Worm (Caenorhabditis elegans) whole organism, young adult: ENCODE results near the gene nlp-11.

ENCODE experiments used
- B0261.1 ChIP-seq: sonication (generic microtip); optimal IDR thresholded peaks from 2 replicates; lab custom pipeline; 2016; ENCODE audit warnings: mild to moderate bottlenecking, missing genetic modification characterization, moderate library complexity, missing compliant biosample characterization
- F49E8.2 ChIP-seq: sonication (generic microtip); optimal IDR thresholded peaks from 3 replicates; lab custom pipeline; 2017; ENCODE audit warnings: missing genetic modification characterization, mild to moderate bottlenecking, missing compliant biosample characterization, antibody characterized with exemption, moderate library complexity; ENCODE audit not compliant: insufficient read depth
- K12H6.12 ChIP-seq: fragments of 200-800 bp; sonication (Bioruptor generic); optimal IDR thresholded peaks from 2 replicates; lab custom pipeline; 2018; ENCODE audit warnings: mild to moderate bottlenecking, missing genetic modification characterization, missing compliant biosample characterization
- Y53G8AR.9 ChIP-seq: fragments of 200-800 bp; sonication (Bioruptor generic); conservative IDR thresholded peaks from 2 replicates; pipeline ENCODE4 v1.3.6; 2022; ENCODE audit warnings: missing genetic modification reagents, missing genetic modification characterization, missing compliant biosample characterization
- atf-7 ChIP-seq: sonication (generic microtip); optimal IDR thresholded peaks from 2 replicates; lab custom pipeline; 2017; ENCODE audit warnings: mild to moderate bottlenecking, missing genetic modification characterization, missing compliant biosample characterization
- ceh-79 ChIP-seq: sonication (generic microtip); optimal IDR thresholded peaks from 2 replicates; lab custom pipeline; 2017; ENCODE audit warnings: mild to moderate bottlenecking, missing genetic modification characterization, missing compliant biosample characterization
- chd-7 ChIP-seq: sonication (generic microtip); optimal IDR thresholded peaks from 2 replicates; lab custom pipeline; 2016; ENCODE audit warnings: mild to moderate bottlenecking, missing genetic modification characterization, moderate library complexity, missing compliant biosample characterization
- ets-4 ChIP-seq: fragments of 200-800 bp; sonication (Bioruptor generic); optimal IDR thresholded peaks from 2 replicates; lab custom pipeline; 2018; ENCODE audit warnings: mild to moderate bottlenecking, missing genetic modification characterization, missing compliant biosample characterization
- nfya-1 ChIP-seq: sonication (generic microtip); optimal IDR thresholded peaks from 2 replicates; lab custom pipeline; 2017; ENCODE audit warnings: antibody characterized with exemption, missing compliant biosample characterization, missing genetic modification characterization, borderline replicate concordance; ENCODE audit not compliant: insufficient read depth
- nfya-2 ChIP-seq: fragments of 200-800 bp; sonication (Bioruptor generic); IDR thresholded peaks from 2 replicates; pipeline ENCODE4 v1.3.6; 2022; ENCODE audit warnings: missing genetic modification reagents, missing genetic modification characterization, missing compliant biosample characterization
- rec-8 ChIP-seq, 2 experiments: sonication (generic microtip); optimal IDR thresholded peaks; 2 replicates each; lab custom pipeline; 2016; ENCODE audit warnings: mild to moderate bottlenecking in 2 of 2, missing genetic modification characterization in 2 of 2, missing genetic modification reagents in 2 of 2, missing genotype in 2 of 2, missing biosample characterization in 1 of 2, missing compliant biosample characterization in 1 of 2, moderate library complexity in 1 of 2
- snpc-1.1 ChIP-seq: sonication (generic microtip); optimal IDR thresholded peaks from 2 replicates; lab custom pipeline; 2017; ENCODE audit warnings: missing genetic modification characterization, mild to moderate bottlenecking, missing compliant biosample characterization, antibody characterized with exemption, moderate library complexity, missing genotype, missing genetic modification reagents; ENCODE audit not compliant: insufficient read depth
- zim-3 ChIP-seq: sonication (generic microtip); optimal IDR thresholded peaks from 2 replicates; lab custom pipeline; 2017; ENCODE audit warnings: mild to moderate bottlenecking, missing genetic modification characterization, moderate library complexity, missing compliant biosample characterization

DNA sequence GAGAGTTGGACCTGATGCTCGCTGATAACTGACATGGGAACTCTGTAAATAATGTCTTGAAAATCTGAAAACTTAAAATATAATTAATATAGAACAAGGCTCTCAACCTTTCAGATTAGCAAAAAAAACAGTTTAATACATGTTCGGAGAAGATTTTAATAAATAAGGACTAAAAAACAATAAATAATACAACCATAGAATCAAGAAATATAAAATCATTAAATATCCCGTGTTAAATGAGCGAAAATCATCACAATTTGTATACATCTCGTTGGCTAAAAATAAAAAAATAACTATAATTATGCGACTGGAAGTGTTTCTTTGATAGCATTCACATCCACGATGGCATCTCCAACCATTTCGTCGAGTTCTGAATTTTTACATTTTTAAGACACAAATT, 13.0 kb upstream of the nlp-11 start, which contains the start of gene Y53C12A.10:
- TF ChIP-seq atf-7 (tag; lab: Kevin White, UChicago) (no peak), Y53G8AR.9 (GFP tag; lab: Robert Waterston, UW) (no peak), K12H6.12 (tag; lab: Kevin White, UChicago) (no peak), chd-7 (tag; lab: Kevin White, UChicago) (no peak), zim-3 (tag; lab: Kevin White, UChicago) (no peak), nfya-1 (tag; lab: Kevin White, UChicago) (no peak), nfya-2 (GFP tag; lab: Robert Waterston, UW) (no peak), ets-4 (GFP tag; lab: Kevin White, UChicago) (no peak), snpc-1.1 (tag; lab: Kevin White, UChicago) (no peak), B0261.1 (no peak), F49E8.2 (tag; lab: Kevin White, UChicago) (no peak), rec-8 (tag; optimal IDR thresholded peaks at IDR 0.05; lab: Kevin White, UChicago) (no peak), ceh-79 (tag; lab: Kevin White, UChicago) (no peak)
